Worm (Caenorhabditis elegans): ENCODE data around the gene T25B6.3.

ce11 chrX:9067230-9067822 is 39.9 kb downstream of the T25B6.3 start:
- TF ChIP-seq W03F9.2 (tag; optimal IDR thresholded peaks at IDR 0.05), result no peak
- TF ChIP-seq him-1 (tag; optimal IDR thresholded peaks at IDR 0.05), result no peak
- TF ChIP-seq dao-5 (tag; optimal IDR thresholded peaks at IDR 0.05), result no peak

All from whole organism, L4/young adult.